Worm (Caenorhabditis elegans): ENCODE results near the gene F55G11.6.

DNA sequence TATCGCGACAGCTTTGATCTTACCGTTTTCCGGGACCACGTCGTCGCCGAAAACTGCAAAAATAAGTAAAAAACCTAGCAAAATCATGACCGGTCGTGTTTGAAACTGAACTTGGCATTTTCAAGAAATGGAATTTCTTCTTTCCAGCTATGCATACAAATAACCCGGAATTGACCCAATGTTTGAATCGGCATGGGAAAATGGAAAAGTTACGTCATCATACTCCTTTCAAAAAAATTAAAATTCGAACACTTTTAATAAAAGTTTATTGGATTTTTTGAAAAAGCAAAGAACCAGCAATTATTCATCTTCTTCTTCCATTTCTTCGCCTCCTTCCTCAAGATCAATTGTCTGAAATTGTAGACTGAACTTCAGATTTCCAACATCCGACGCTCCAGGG lies 36.5 kb downstream of the F55G11.6 start, which contains the start of gene K10D11.4:
- TF ChIP-seq flt-1 (GFP tag; IDR thresholded peaks at IDR 0.05): no peak
- TF ChIP-seq med-1 (GFP tag; optimal IDR thresholded peaks at IDR 0.05; ENCODE audit: insufficient read depth): no peak
- no peak for TF ChIP-seq tab-1 (GFP tag; IDR thresholded peaks at IDR 0.05)
- TF ChIP-seq klf-2 (GFP tag; conservative IDR thresholded peaks at IDR 0.05): no peak
- TF ChIP-seq ref-1 (GFP tag; conservative IDR thresholded peaks at IDR 0.05): no peak
- TF ChIP-seq T22C8.4 (GFP tag; IDR thresholded peaks at IDR 0.05): no peak
- no peak for TF ChIP-seq ztf-23 (GFP tag; IDR thresholded peaks at IDR 0.05)
